Fruit fly (Drosophila melanogaster) whole organism, prepupa: ENCODE measurements around the gene Parg.
A peak's percentile ranks its signal among the peaks of the same experiment; 100 is the strongest.

ENCODE experiments used
- CG10669 ChIP-seq: fragments of 200-800 bp; sonication (Bioruptor generic); optimal IDR thresholded peaks from 3 replicates; lab custom pipeline; 2018; ENCODE audit warnings: missing biosample characterization, mild to moderate bottlenecking, missing genetic modification characterization, moderate library complexity
- CG15336 ChIP-seq: fragments of 200-800 bp; sonication (Bioruptor generic); IDR thresholded peaks from 2 replicates; pipeline ENCODE4 v1.3.6; 2022; ENCODE audit warnings: missing biosample characterization, missing genetic modification characterization
- CG1621 ChIP-seq: fragments of 200-800 bp; sonication (Bioruptor generic); optimal IDR thresholded peaks from 3 replicates; lab custom pipeline; 2018; ENCODE audit warnings: missing biosample characterization, mild to moderate bottlenecking, missing genetic modification characterization
- CG16779 ChIP-seq: fragments of 200-800 bp; sonication (Bioruptor generic); optimal IDR thresholded peaks from 3 replicates; lab custom pipeline; 2017; ENCODE audit warnings: missing biosample characterization, mild to moderate bottlenecking, missing genetic modification characterization
- CG31627 ChIP-seq: fragments of 200-800 bp; sonication (Bioruptor generic); optimal IDR thresholded peaks from 3 replicates; lab custom pipeline; 2016; ENCODE audit warnings: missing biosample characterization, missing genetic modification characterization
- CG6276 ChIP-seq: fragments of 200-800 bp; sonication (Bioruptor generic); optimal IDR thresholded peaks from 2 replicates; lab custom pipeline; 2017; ENCODE audit warnings: missing biosample characterization, mild to moderate bottlenecking, missing genetic modification characterization
- CG6808 ChIP-seq: fragments of 200-800 bp; sonication (Bioruptor generic); optimal IDR thresholded peaks from 3 replicates; lab custom pipeline; 2017; ENCODE audit warnings: missing biosample characterization, missing genetic modification characterization, mild to moderate bottlenecking, moderate library complexity, missing genetic modification reagents
- CG8319 ChIP-seq: fragments of 200-800 bp; sonication (Bioruptor generic); optimal IDR thresholded peaks from 3 replicates; lab custom pipeline; 2016; ENCODE audit warnings: missing biosample characterization, missing genetic modification characterization
- Eip78C ChIP-seq: fragments of 200-800 bp; sonication (Bioruptor generic); peaks from one replicate; lab custom pipeline; 2016; ENCODE audit warnings: missing biosample characterization, missing genetic modification characterization
- Eip93F ChIP-seq: fragments of 200-800 bp; sonication (Bioruptor generic); optimal IDR thresholded peaks from 2 replicates; lab custom pipeline; 2016; ENCODE audit warnings: missing biosample characterization, mild to moderate bottlenecking, missing genetic modification characterization
- Hr39 ChIP-seq: fragments of 200-800 bp; sonication (Bioruptor generic); optimal IDR thresholded peaks from 2 replicates; lab custom pipeline; 2016; ENCODE audit warnings: missing biosample characterization, missing genetic modification characterization
- Hr4 ChIP-seq: fragments of 200-800 bp; sonication (Bioruptor generic); optimal IDR thresholded peaks from 3 replicates; lab custom pipeline; 2016; ENCODE audit warnings: missing biosample characterization, missing genetic modification characterization
- Met ChIP-seq: fragments of 200-800 bp; sonication (Bioruptor generic); optimal IDR thresholded peaks from 3 replicates; lab custom pipeline; 2016; ENCODE audit warnings: missing biosample characterization, missing genetic modification characterization
- OdsH ChIP-seq: fragments of 200-800 bp; sonication (Bioruptor generic); optimal IDR thresholded peaks from 3 replicates; lab custom pipeline; 2016; ENCODE audit warnings: missing biosample characterization, missing genetic modification characterization
- Smox ChIP-seq: fragments of 200-800 bp; sonication (Bioruptor generic); optimal IDR thresholded peaks from 3 replicates; lab custom pipeline; 2016; ENCODE audit warnings: missing biosample characterization, missing genetic modification characterization
- Sox15 ChIP-seq: fragments of 200-800 bp; sonication (Bioruptor generic); optimal IDR thresholded peaks from 3 replicates; lab custom pipeline; 2016; ENCODE audit warnings: missing biosample characterization, missing genetic modification characterization
- achi ChIP-seq: fragments of 200-800 bp; sonication (Bioruptor generic); optimal IDR thresholded peaks from 3 replicates; lab custom pipeline; 2016; ENCODE audit warnings: missing biosample characterization, missing genetic modification characterization
- acj6 ChIP-seq: fragments of 200-800 bp; sonication (Bioruptor generic); optimal IDR thresholded peaks from 3 replicates; lab custom pipeline; 2016; ENCODE audit warnings: missing biosample characterization, missing genetic modification characterization
- dac ChIP-seq: fragments of 200-800 bp; sonication (Bioruptor generic); optimal IDR thresholded peaks from 2 replicates; lab custom pipeline; 2017; ENCODE audit warnings: missing biosample characterization, mild to moderate bottlenecking, missing genetic modification characterization
- dsx ChIP-seq: fragments of 200-800 bp; optimal IDR thresholded peaks from 3 replicates; lab custom pipeline; 2019; ENCODE audit warnings: missing biosample characterization, mild to moderate bottlenecking, missing genetic modification characterization, moderate library complexity; ENCODE audit not compliant: poor library complexity, severe bottlenecking
- esn ChIP-seq: fragments of 200-800 bp; sonication (Bioruptor generic); optimal IDR thresholded peaks from 2 replicates; lab custom pipeline; 2016; ENCODE audit warnings: missing biosample characterization, mild to moderate bottlenecking, missing genetic modification characterization, moderate library complexity
- fd59A ChIP-seq: fragments of 200-800 bp; sonication (Bioruptor generic); optimal IDR thresholded peaks from 2 replicates; lab custom pipeline; 2017; ENCODE audit warnings: missing biosample characterization, mild to moderate bottlenecking, missing genetic modification characterization, missing genetic modification reagents
- fd85E ChIP-seq: fragments of 200-800 bp; sonication (Bioruptor generic); optimal IDR thresholded peaks from 3 replicates; lab custom pipeline; 2016; ENCODE audit warnings: missing biosample characterization, missing genetic modification characterization
- lz ChIP-seq: fragments of 200-800 bp; sonication (Bioruptor generic); optimal IDR thresholded peaks from 3 replicates; lab custom pipeline; 2016; ENCODE audit warnings: missing biosample characterization, missing genetic modification characterization
- net ChIP-seq: fragments of 200-800 bp; sonication (Bioruptor generic); optimal IDR thresholded peaks from 3 replicates; lab custom pipeline; 2016; ENCODE audit warnings: missing biosample characterization, missing genetic modification characterization
- pdm3 ChIP-seq: fragments of 200-800 bp; sonication (Bioruptor generic); optimal IDR thresholded peaks from 3 replicates; lab custom pipeline; 2016; ENCODE audit warnings: missing biosample characterization, missing genetic modification characterization
- salr ChIP-seq, 2 experiments: fragments of 200-800 bp; sonication (Bioruptor generic); optimal IDR thresholded peaks; 3 replicates each; lab custom pipeline; 2016 to 2018; ENCODE audit warnings: missing biosample characterization in 2 of 2, missing genetic modification characterization in 2 of 2, mild to moderate bottlenecking in 1 of 2
- ss ChIP-seq, 2 experiments: fragments of 200-800 bp; sonication (Bioruptor generic); optimal IDR thresholded peaks; 2 replicates in 1 of 2; 3 replicates in 1 of 2; lab custom pipeline; 2017 to 2018; ENCODE audit warnings: mild to moderate bottlenecking in 2 of 2, missing biosample characterization in 2 of 2, missing genetic modification characterization in 2 of 2, moderate library complexity in 1 of 2
- svp ChIP-seq: fragments of 200-800 bp; sonication (Bioruptor generic); peaks from one replicate; lab custom pipeline; 2016; ENCODE audit warnings: missing biosample characterization, missing genetic modification characterization
- vri ChIP-seq: fragments of 200-800 bp; sonication (Bioruptor generic); optimal IDR thresholded peaks from 3 replicates; lab custom pipeline; 2016; ENCODE audit warnings: missing biosample characterization, mild to moderate bottlenecking, missing genetic modification characterization

Gene Parg

DNA sequence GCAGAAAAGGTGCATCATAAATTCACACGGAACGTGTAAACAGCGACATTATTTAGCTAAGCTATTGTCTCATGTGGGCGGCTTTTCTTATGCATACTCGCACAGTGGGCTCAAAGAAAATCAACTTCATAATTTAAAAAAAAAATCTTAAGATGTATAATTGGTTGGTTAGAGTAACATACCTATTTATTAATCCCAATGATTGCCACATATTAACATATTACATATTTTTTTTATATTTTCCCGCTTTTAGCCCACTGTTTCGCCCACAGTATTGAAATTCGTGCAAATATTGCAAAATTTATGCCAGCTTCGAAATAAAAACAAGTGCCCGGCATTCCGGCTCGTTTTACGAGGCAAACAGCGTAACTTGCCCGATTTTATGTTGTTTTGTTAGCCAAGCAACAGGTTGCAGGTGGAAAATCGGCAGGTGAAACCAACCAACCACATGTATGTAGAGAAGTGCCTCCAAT, 4.1 kb downstream of the Parg start, which contains the start of gene Ilp7 (continued):
- TF ChIP-seq CG6808 (no peak), achi (GFP tag; lab: Kevin White, UChicago) (peak; percentile 39), dac (GFP tag; lab: Kevin White, UChicago) (no peak), CG10669 (no peak), vri (GFP tag; lab: Kevin White, UChicago) (no peak), Eip78C (peak; percentile 61), salr (GFP tag; optimal IDR thresholded peaks at IDR 0.05; lab: Kevin White, UChicago) (no peak), Smox (GFP tag; lab: Kevin White, UChicago) (peak; percentile 12), OdsH (GFP tag; lab: Kevin White, UChicago) (peak; percentile 30), CG8319 (GFP tag; lab: Kevin White, UChicago) (peak; percentile 1), CG31627 (GFP tag; lab: Kevin White, UChicago) (peak; percentile 5), svp (peak; percentile 69), Hr4 (GFP tag; lab: Kevin White, UChicago) (peak; percentile 20), Met (peak; percentile 29), lz (peak; percentile 21), Eip93F (GFP tag; lab: Kevin White, UChicago) (no peak), CG1621 (no peak), pdm3 (peak; percentile 11), CG6276 (GFP tag; lab: Kevin White, UChicago) (peak; percentile 37), acj6 (GFP tag; lab: Kevin White, UChicago) (peak; percentile 16), Hr39 (GFP tag; lab: Kevin White, UChicago) (peak; percentile 4), net (GFP tag; lab: Kevin White, UChicago) (peak; percentile 10), CG15336 (GFP tag; lab: Robert Waterston, UW) (peak; percentile 53), fd85E (GFP tag; lab: Kevin White, UChicago) (no peak), CG16779 (tag; lab: Kevin White, UChicago) (no peak), Sox15 (no peak), esn (GFP tag; lab: Kevin White, UChicago) (peak; percentile 39), dsx (GFP tag; lab: Kevin White, UChicago) (no peak), fd59A (no peak), ss (GFP tag; optimal IDR thresholded peaks at IDR 0.05; lab: Kevin White, UChicago) (no peak)
